Worm (Caenorhabditis elegans): Measurements from ENCODE around the gene ndab-2.

ndab-2 gene

DNA sequence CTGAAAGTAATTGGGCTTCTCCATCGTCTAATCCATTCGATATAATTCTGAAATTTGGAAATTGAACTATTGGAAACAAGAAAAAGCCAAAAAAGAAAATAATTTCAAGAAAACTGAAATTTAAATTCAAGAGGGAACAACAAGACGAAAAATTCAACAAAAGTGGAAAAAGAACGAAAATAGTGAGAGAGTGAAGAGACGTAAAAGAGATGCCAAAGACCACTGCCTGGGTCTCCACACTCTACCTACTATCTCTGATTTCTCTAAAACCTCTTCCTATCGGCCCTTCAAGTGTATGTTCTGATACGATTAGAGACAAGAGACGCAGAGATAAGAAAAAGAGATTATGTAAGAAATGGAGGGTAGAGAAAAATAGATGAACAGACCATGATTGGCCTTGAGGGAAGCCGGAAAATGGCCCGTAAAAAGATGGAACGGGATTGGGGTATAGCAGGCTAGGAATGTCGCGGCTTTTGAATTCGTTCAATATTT lies 26.8 kb upstream of the ndab-2 start, which contains the start of gene ogt-1 (continued):
- no peak for TF ChIP-seq nhr-111 (GFP tag; optimal IDR thresholded peaks at IDR 0.05)
- TF ChIP-seq dmd-6 (GFP tag; IDR thresholded peaks at IDR 0.05), result peak; percentile 79
- TF ChIP-seq saeg-2 (GFP tag; IDR thresholded peaks at IDR 0.05), result 0 out of 2 replicates have a peak, but pooled peaks have one; percentile 37
- TF ChIP-seq daf-8 (GFP tag; IDR thresholded peaks at IDR 0.05), result no peak
- no peak for TF ChIP-seq lim-7 (GFP tag; IDR thresholded peaks at IDR 0.05)
- TF ChIP-seq aha-1 (tag), result peak; percentile 72
- peak; percentile 25 for TF ChIP-seq nhr-76 (tag; optimal IDR thresholded peaks at IDR 0.05)
- peak; percentile 64 for TF ChIP-seq lin-38 (GFP tag; IDR thresholded peaks at IDR 0.05)
- TF ChIP-seq T26A8.4 (GFP tag; IDR thresholded peaks at IDR 0.05), result peak; percentile 80
- TF ChIP-seq nhr-25 (tag; optimal IDR thresholded peaks at IDR 0.05; ENCODE audit: borderline replicate concordance, insufficient read depth), result peak; percentile 35
- TF ChIP-seq mep-1 (tag; optimal IDR thresholded peaks at IDR 0.05), result peak; percentile 88
- peak; percentile 40 for TF ChIP-seq F37D6.2 (tag; optimal IDR thresholded peaks at IDR 0.05)
- no peak for TF ChIP-seq lin-15B (tag; optimal IDR thresholded peaks at IDR 0.05)
- TF ChIP-seq madf-5 (GFP tag; IDR thresholded peaks at IDR 0.05), result no peak
- TF ChIP-seq ceh-62 (tag; optimal IDR thresholded peaks at IDR 0.05), result no peak
- TF ChIP-seq hlh-30 (tag; optimal IDR thresholded peaks at IDR 0.05; ENCODE audit: insufficient read depth), result peak; percentile 88
- no peak for TF ChIP-seq dmd-8 (GFP tag; IDR thresholded peaks at IDR 0.05)
- peak; percentile 31; the same call in 1 of the 2 replicates for TF ChIP-seq lin-1 (GFP tag; IDR thresholded peaks at IDR 0.05)
- TF ChIP-seq nhr-237 (tag; optimal IDR thresholded peaks at IDR 0.05), result no peak
- no peak for TF ChIP-seq daf-12 (tag; optimal IDR thresholded peaks at IDR 0.05)
- TF ChIP-seq ceh-28 (tag; optimal IDR thresholded peaks at IDR 0.05), result peak; percentile 32
- TF ChIP-seq set-16 (GFP tag; IDR thresholded peaks at IDR 0.05), result no peak
- no peak for TF ChIP-seq lir-3 (tag; optimal IDR thresholded peaks at IDR 0.05)
- TF ChIP-seq hif-1 (tag; optimal IDR thresholded peaks at IDR 0.05), result peak in 1 of 2 experiments; percentile 65
- no peak for TF ChIP-seq Y75B8A.6 (GFP tag; IDR thresholded peaks at IDR 0.05)
- no peak for TF ChIP-seq Y5F2A.4 (GFP tag; optimal IDR thresholded peaks at IDR 0.05)
- TF ChIP-seq zfp-2 (tag; optimal IDR thresholded peaks at IDR 0.05), result no peak
- TF ChIP-seq egl-43 (GFP tag; IDR thresholded peaks at IDR 0.05), result no peak
- peak; percentile 62; the same call in 1 of the 2 replicates for TF ChIP-seq tra-1 (GFP tag; IDR thresholded peaks at IDR 0.05)
- no peak for TF ChIP-seq egl-27 (tag; optimal IDR thresholded peaks at IDR 0.05)
- 0 out of 2 replicates have a peak, but pooled peaks have one; percentile 36 for TF ChIP-seq php-3 (GFP tag; IDR thresholded peaks at IDR 0.05)

DNA sequence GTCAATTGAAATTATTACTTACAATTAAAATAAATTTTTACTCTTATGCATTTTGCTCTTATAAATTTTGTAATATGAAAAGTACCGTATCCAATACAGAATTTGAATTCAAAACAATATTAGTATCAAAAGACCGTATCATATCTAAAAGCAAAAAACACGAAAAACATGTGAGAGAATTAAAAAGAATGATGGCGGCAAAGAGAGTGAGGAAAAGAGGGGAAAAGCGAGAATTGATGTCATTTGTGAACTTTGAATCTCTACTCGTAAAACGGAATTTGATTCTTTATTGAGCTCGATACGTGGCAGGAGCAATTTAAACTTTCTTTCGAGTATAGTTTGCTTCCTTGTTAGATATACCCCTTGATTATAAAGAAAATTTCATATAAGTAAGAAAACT lies 26.0 kb upstream of the ndab-2 start:
- TF ChIP-seq nhr-77 (tag; optimal IDR thresholded peaks at IDR 0.05), result peak; percentile 25
- TF ChIP-seq lin-39 (tag; optimal IDR thresholded peaks at IDR 0.05), result no peak
- no peak for TF ChIP-seq egl-43 (GFP tag; IDR thresholded peaks at IDR 0.05)
- TF ChIP-seq daf-12 (tag; optimal IDR thresholded peaks at IDR 0.05), result no peak
- TF ChIP-seq ZK337.2 (GFP tag; IDR thresholded peaks at IDR 0.05), result no peak
- no peak for TF ChIP-seq T26A8.4 (GFP tag; IDR thresholded peaks at IDR 0.05)
- TF ChIP-seq mep-1 (tag; optimal IDR thresholded peaks at IDR 0.05), result peak; percentile 9
- no peak for TF ChIP-seq dmd-9 (GFP tag; IDR thresholded peaks at IDR 0.05)
- TF ChIP-seq zip-2 (tag; optimal IDR thresholded peaks at IDR 0.05), result no peak
- TF ChIP-seq ceh-62 (tag; optimal IDR thresholded peaks at IDR 0.05), result no peak
- no peak for TF ChIP-seq unc-62 (GFP tag; optimal IDR thresholded peaks at IDR 0.05 in 1 of 2)
- TF ChIP-seq unc-62 (tag; optimal IDR thresholded peaks at IDR 0.05), result no peak
- no peak for TF ChIP-seq zfp-3 (GFP tag; conservative IDR thresholded peaks at IDR 0.05)
- peak; percentile 38 for TF ChIP-seq dmd-6 (GFP tag; IDR thresholded peaks at IDR 0.05)
- no peak for TF ChIP-seq ctbp-1 (GFP tag; IDR thresholded peaks at IDR 0.05)
- peak; percentile 48 for TF ChIP-seq hlh-11 (tag; optimal IDR thresholded peaks at IDR 0.05)
- TF ChIP-seq lsy-2 (tag; optimal IDR thresholded peaks at IDR 0.05), result peak in 1 of 2 experiments; percentile 15
- no peak for TF ChIP-seq dmd-8 (GFP tag; IDR thresholded peaks at IDR 0.05)
- TF ChIP-seq php-3 (GFP tag; IDR thresholded peaks at IDR 0.05), result peak; percentile 52; the same call in 1 of the 2 replicates
- no peak for TF ChIP-seq pha-4 (GFP tag; IDR thresholded peaks at IDR 0.05)
- TF ChIP-seq pha-4 (tag; optimal IDR thresholded peaks at IDR 0.05), result no peak
- TF ChIP-seq nhr-28 (tag; optimal IDR thresholded peaks at IDR 0.05), result peak; percentile 49
- TF ChIP-seq zag-1 (tag; optimal IDR thresholded peaks at IDR 0.05), result no peak
- TF ChIP-seq fos-1 (tag; optimal IDR thresholded peaks at IDR 0.05), result no peak
- no peak for TF ChIP-seq vab-7 (GFP tag; IDR thresholded peaks at IDR 0.05)
- TF ChIP-seq lin-1 (GFP tag; IDR thresholded peaks at IDR 0.05), result no peak
- no peak for TF ChIP-seq daf-16 (GFP tag; optimal IDR thresholded peaks at IDR 0.05)
- peak; percentile 38 for TF ChIP-seq daf-16 (tag; optimal IDR thresholded peaks at IDR 0.05)
- TF ChIP-seq mxl-2 (GFP tag; conservative IDR thresholded peaks at IDR 0.05), result no peak

Data from whole organism, L4 larva.